Comparison of ENCODE assay signal across 4 fruit fly cellular contexts in genomic region chr3R:13319873-13320272, dm6.
TF ChIP-seq lines count a peak whose summit lies in the region.

No protein-coding gene starts in this region.

- peak; percentile 35 for TF ChIP-seq CTCF in whole organism, embryonic (GFP tag; optimal IDR thresholded peaks at IDR 0.05; lab: Kevin White, UChicago)

TF ChIP-seq in whole organism, embryonic, 481 proteins besides CTCF, POLR2A, EP300 and RAD21 (continues in another document):
- TF ChIP-seq fd96Cb (tag; optimal IDR thresholded peaks at IDR 0.05; lab: Kevin White, UChicago) (no peak), jumu (GFP tag; optimal IDR thresholded peaks at IDR 0.05; lab: Kevin White, UChicago) (no peak), CG4707 (GFP tag; optimal IDR thresholded peaks at IDR 0.05; lab: Kevin White, UChicago) (peak; percentile 51), odd (GFP tag; optimal IDR thresholded peaks at IDR 0.05; lab: Kevin White, UChicago) (peak; percentile 29), sc (optimal IDR thresholded peaks at IDR 0.05; lab: Kevin White, UChicago) (no peak), sc (GFP tag; optimal IDR thresholded peaks at IDR 0.05; lab: Kevin White, UChicago) (peak; percentile 27), Xrp1 (GFP tag; IDR thresholded peaks at IDR 0.05; lab: Robert Waterston, UW) (no peak), oc (tag; optimal IDR thresholded peaks at IDR 0.05; lab: Kevin White, UChicago) (peak; percentile 6), Sox102F (GFP tag; optimal IDR thresholded peaks at IDR 0.05; lab: Kevin White, UChicago) (peak; percentile 16), Nf-YB (GFP tag; optimal IDR thresholded peaks at IDR 0.05; lab: Kevin White, UChicago) (no peak), CG3995 (GFP tag; optimal IDR thresholded peaks at IDR 0.05; lab: Kevin White, UChicago) (no peak), CG9437 (GFP tag; optimal IDR thresholded peaks at IDR 0.05; lab: Kevin White, UChicago) (peak; percentile 5), CG1603 (tag; optimal IDR thresholded peaks at IDR 0.05; lab: Kevin White, UChicago) (no peak), lola (GFP tag; optimal IDR thresholded peaks at IDR 0.05; lab: Kevin White, UChicago) (no peak), twi (tag; optimal IDR thresholded peaks at IDR 0.05; lab: Kevin White, UChicago) (no peak), sens (GFP tag; lab: Kevin White, UChicago) (peak; percentile 84), CG31388 (GFP tag; optimal IDR thresholded peaks at IDR 0.05; lab: Kevin White, UChicago) (no peak), CG32767 (GFP tag; IDR thresholded peaks at IDR 0.05; lab: Robert Waterston, UW) (0 out of 2 replicates have a peak, but pooled peaks have one; percentile 39), ro (GFP tag; IDR thresholded peaks at IDR 0.05; lab: Robert Waterston, UW) (no peak), CG12299 (tag; optimal IDR thresholded peaks at IDR 0.05; lab: Kevin White, UChicago) (no peak), NK7.1 (GFP tag; optimal IDR thresholded peaks at IDR 0.05; lab: Kevin White, UChicago) (peak; percentile 12), ewg (GFP tag; optimal IDR thresholded peaks at IDR 0.05; lab: Kevin White, UChicago) (peak; percentile 7), CG12071 (GFP tag; optimal IDR thresholded peaks at IDR 0.05; lab: Kevin White, UChicago) (peak; percentile 67), nmo (GFP tag; optimal IDR thresholded peaks at IDR 0.05; lab: Kevin White, UChicago) (peak; percentile 15)

TF ChIP-seq in whole organism, prepupa, 60 proteins besides CTCF, POLR2A, EP300 and RAD21:
- TF ChIP-seq achi (GFP tag; optimal IDR thresholded peaks at IDR 0.05; lab: Kevin White, UChicago) (peak; percentile 35), acj6 (GFP tag; optimal IDR thresholded peaks at IDR 0.05; lab: Kevin White, UChicago) (peak; percentile 2), net (GFP tag; optimal IDR thresholded peaks at IDR 0.05; lab: Kevin White, UChicago) (peak; percentile 30), Met (GFP tag; optimal IDR thresholded peaks at IDR 0.05; lab: Kevin White, UChicago) (peak; percentile 13), vri (GFP tag; optimal IDR thresholded peaks at IDR 0.05; lab: Kevin White, UChicago) (no peak), esn (GFP tag; optimal IDR thresholded peaks at IDR 0.05; lab: Kevin White, UChicago) (no peak), Eip78C (GFP tag; lab: Kevin White, UChicago) (peak; percentile 77), Sox102F (GFP tag; optimal IDR thresholded peaks at IDR 0.05; lab: Kevin White, UChicago) (peak; percentile 43), CG3919 (GFP tag; optimal IDR thresholded peaks at IDR 0.05; lab: Kevin White, UChicago) (peak; percentile 40), Eip75B (GFP tag; optimal IDR thresholded peaks at IDR 0.05; lab: Kevin White, UChicago) (no peak), pdm3 (GFP tag; optimal IDR thresholded peaks at IDR 0.05; lab: Kevin White, UChicago) (peak; percentile 16), CG6163 (GFP tag; IDR thresholded peaks at IDR 0.05; lab: Robert Waterston, UW) (no peak), CG34406 (GFP tag; optimal IDR thresholded peaks at IDR 0.05; lab: Kevin White, UChicago) (peak; percentile 29), svp (GFP tag; lab: Kevin White, UChicago) (no peak), dac (GFP tag; optimal IDR thresholded peaks at IDR 0.05; lab: Kevin White, UChicago) (no peak), salr (GFP tag; optimal IDR thresholded peaks at IDR 0.05; lab: Kevin White, UChicago) (peak in 1 of 2 experiments; percentile 8)

TF ChIP-seq in whole organism, pupa, 21 proteins besides CTCF, POLR2A, EP300 and RAD21:
- no peak for TF ChIP-seq CG15710 (tag; optimal IDR thresholded peaks at IDR 0.05; lab: Kevin White, UChicago)
- no peak for TF ChIP-seq Ets98B (GFP tag; IDR thresholded peaks at IDR 0.05; lab: Robert Waterston, UW)
- TF ChIP-seq Snoo (tag; optimal IDR thresholded peaks at IDR 0.05; lab: Kevin White, UChicago), result no peak
- TF ChIP-seq Pif1B (GFP tag; optimal IDR thresholded peaks at IDR 0.05; lab: Kevin White, UChicago), result no peak
- TF ChIP-seq CG12605 (GFP tag; IDR thresholded peaks at IDR 0.05; lab: Robert Waterston, UW), result no peak
- no peak for TF ChIP-seq CG32121 (GFP tag; IDR thresholded peaks at IDR 0.05; lab: Robert Waterston, UW)
- TF ChIP-seq CG34367 (tag; optimal IDR thresholded peaks at IDR 0.05; lab: Kevin White, UChicago), result no peak
- TF ChIP-seq CG14655 (GFP tag; optimal IDR thresholded peaks at IDR 0.05; lab: Kevin White, UChicago), result no peak
- TF ChIP-seq Pif1A (GFP tag; optimal IDR thresholded peaks at IDR 0.05; lab: Kevin White, UChicago), result peak; percentile 20
- TF ChIP-seq CG4496 (GFP tag; IDR thresholded peaks at IDR 0.05; lab: Robert Waterston, UW), result peak; percentile 76; the same call in 2 of the 3 replicates
- no peak for TF ChIP-seq CG8159 (tag; optimal IDR thresholded peaks at IDR 0.05; lab: Kevin White, UChicago)

TF ChIP-seq in whole organism, wandering third instar larva, 38 proteins besides CTCF, POLR2A, EP300 and RAD21:
- TF ChIP-seq Jra (GFP tag; optimal IDR thresholded peaks at IDR 0.05; lab: Kevin White, UChicago), result no peak
- TF ChIP-seq dsf (GFP tag; optimal IDR thresholded peaks at IDR 0.05; lab: Kevin White, UChicago; ENCODE audit: borderline replicate concordance), result no peak
- no peak for TF ChIP-seq woc (GFP tag; optimal IDR thresholded peaks at IDR 0.05; lab: Kevin White, UChicago)
- peak; percentile 35 for TF ChIP-seq rgr (GFP tag; optimal IDR thresholded peaks at IDR 0.05; lab: Kevin White, UChicago)
TF ChIP-seq in whole organism, wandering third instar larva: peak in this region for 1.

Comparison
In these comparisons a context has a peak if more than half of its experiments do, and no peak if none do; other contexts are left out.
1. Of the 7 proteins assayed by ChIP-seq in both whole organism, embryonic and whole organism, prepupa: peak only in whole organism, embryonic: none; only in whole organism, prepupa: none; in both: Sox102F; in neither: 6.